Worm (Caenorhabditis elegans): Measurements from ENCODE around the gene mps-4.

DNA sequence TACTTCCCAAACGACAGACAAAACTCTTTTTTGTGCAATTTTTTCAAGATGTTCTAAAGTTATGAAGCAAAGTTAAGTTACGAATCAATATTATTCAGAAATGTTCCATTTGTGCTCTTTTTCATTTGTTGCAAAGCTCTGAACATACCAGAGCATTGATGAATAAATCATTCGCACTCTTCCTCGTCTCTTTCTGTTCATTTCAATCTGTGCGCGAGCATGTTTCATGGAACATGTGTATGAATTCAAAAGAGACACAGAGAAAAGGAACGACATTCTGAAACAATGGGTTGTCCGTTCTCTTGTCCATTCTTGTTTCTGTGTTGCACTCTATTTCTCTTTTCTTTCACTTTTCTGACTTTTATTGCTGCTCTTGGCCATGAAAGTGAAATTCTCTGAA is 8.8 kb upstream of the mps-4 start:
- no peak for TF ChIP-seq ztf-29 (GFP tag; IDR thresholded peaks at IDR 0.05)
- no peak for TF ChIP-seq ref-1 (GFP tag; conservative IDR thresholded peaks at IDR 0.05)
- TF ChIP-seq flt-1 (GFP tag; IDR thresholded peaks at IDR 0.05), result no peak
- TF ChIP-seq ztf-23 (GFP tag; IDR thresholded peaks at IDR 0.05), result no peak
- TF ChIP-seq T22C8.4 (GFP tag; IDR thresholded peaks at IDR 0.05), result no peak
- no peak for TF ChIP-seq tab-1 (GFP tag; IDR thresholded peaks at IDR 0.05)
- TF ChIP-seq klf-2 (GFP tag; conservative IDR thresholded peaks at IDR 0.05), result no peak
